Fruit fly (Drosophila melanogaster): Measurements from ENCODE around the gene Cyp4d1.

- no peak for TF ChIP-seq achi (GFP tag; optimal IDR thresholded peaks at IDR 0.05)
- peak; percentile 67 for TF ChIP-seq svp (GFP tag)
- no peak for TF ChIP-seq CG6276 (GFP tag; optimal IDR thresholded peaks at IDR 0.05)
- no peak for TF ChIP-seq cyc (GFP tag; optimal IDR thresholded peaks at IDR 0.05)
- TF ChIP-seq Hr4 (GFP tag; optimal IDR thresholded peaks at IDR 0.05), result no peak
- no peak for TF ChIP-seq Lpt (GFP tag; optimal IDR thresholded peaks at IDR 0.05)
- no peak for TF ChIP-seq OdsH (GFP tag; optimal IDR thresholded peaks at IDR 0.05)
- TF ChIP-seq Met (GFP tag; optimal IDR thresholded peaks at IDR 0.05), result peak; percentile 6
- no peak for TF ChIP-seq Sox102F (GFP tag; optimal IDR thresholded peaks at IDR 0.05)
- no peak for TF ChIP-seq fd85E (GFP tag; optimal IDR thresholded peaks at IDR 0.05)
- TF ChIP-seq Smox (GFP tag; optimal IDR thresholded peaks at IDR 0.05), result no peak
These were observed 21.5 kb downstream of the Cyp4d1 start for dm6 chrX:2140487-2140886.
